Fruit fly (Drosophila melanogaster) whole organism, wandering third instar larva: ENCODE results near the gene CG44437.

Experiments
- Abd-B ChIP-seq: fragments of >200 bp; optimal IDR thresholded peaks from 2 replicates; lab custom pipeline; 2017; ENCODE audit warnings: missing biosample characterization, missing genetic modification characterization
- CG32264 ChIP-seq: fragments of 200-800 bp; sonication (Bioruptor generic); optimal IDR thresholded peaks from 2 replicates; lab custom pipeline; 2016; ENCODE audit warnings: missing biosample characterization, missing genetic modification characterization
- CG9705 ChIP-seq: fragments of 200-800 bp; sonication (Bioruptor generic); optimal IDR thresholded peaks from 2 replicates; lab custom pipeline; 2018; ENCODE audit warnings: missing biosample characterization, mild to moderate bottlenecking, missing genetic modification characterization
- CrebA ChIP-seq: fragments of 200-800 bp; sonication (Bioruptor generic); optimal IDR thresholded peaks from 2 replicates; lab custom pipeline; 2016; ENCODE audit warnings: missing biosample characterization, mild to moderate bottlenecking, missing genetic modification characterization, borderline replicate concordance
- Dfd ChIP-seq: fragments of >200 bp; optimal IDR thresholded peaks from 2 replicates; lab custom pipeline; 2017; ENCODE audit warnings: missing biosample characterization, missing genetic modification characterization
- Dif ChIP-seq: fragments of 200-275, 200-300 bp; sonication (Bioruptor generic); optimal IDR thresholded peaks from 2 replicates; lab custom pipeline; 2018; ENCODE audit warnings: missing biosample characterization, missing genetic modification characterization; ENCODE audit not compliant: partially characterized antibody
- GATAd ChIP-seq: sonication (Bioruptor generic); optimal IDR thresholded peaks from 2 replicates; lab custom pipeline; 2016; ENCODE audit warnings: missing biosample characterization, missing genetic modification characterization
- HLH106 ChIP-seq: fragments of 200-800 bp; optimal IDR thresholded peaks from 3 replicates; lab custom pipeline; 2019; ENCODE audit warnings: missing biosample characterization, mild to moderate bottlenecking, missing genetic modification characterization, moderate library complexity
- Hnf4 ChIP-seq: fragments of 200-800 bp; sonication (Bioruptor generic); optimal IDR thresholded peaks from 2 replicates; lab custom pipeline; 2016; ENCODE audit warnings: missing biosample characterization, mild to moderate bottlenecking, missing genetic modification characterization
- Hr78 ChIP-seq: fragments of >200 bp; optimal IDR thresholded peaks from 2 replicates; lab custom pipeline; 2017; ENCODE audit warnings: missing biosample characterization, missing genetic modification characterization
- Jra ChIP-seq: sonication (Bioruptor generic); optimal IDR thresholded peaks from 2 replicates; lab custom pipeline; 2016; ENCODE audit warnings: missing biosample characterization, missing genetic modification characterization
- Mio ChIP-seq: sonication (Bioruptor generic); optimal IDR thresholded peaks from 2 replicates; lab custom pipeline; 2016; ENCODE audit warnings: missing biosample characterization, missing genetic modification characterization
- Myc ChIP-seq: fragments of >200 bp; optimal IDR thresholded peaks from 2 replicates; lab custom pipeline; 2017
- N ChIP-seq: fragments of >200 bp; optimal IDR thresholded peaks from 2 replicates; lab custom pipeline; 2018; ENCODE audit warnings: missing biosample characterization, missing external identifiers, missing genetic modification characterization
- OdsH ChIP-seq: fragments of 200-800 bp; sonication (Bioruptor generic); optimal IDR thresholded peaks from 2 replicates; lab custom pipeline; 2016; ENCODE audit warnings: missing biosample characterization, mild to moderate bottlenecking, missing genetic modification characterization
- Rel ChIP-seq, 2 experiments: fragments of 200-800 bp; sonication (Bioruptor generic) in 1 of 2; optimal IDR thresholded peaks; 2 replicates in 1 of 2; 3 replicates in 1 of 2; lab custom pipeline; 2016 to 2019; ENCODE audit warnings: mild to moderate bottlenecking in 2 of 2, missing biosample characterization in 2 of 2, missing genetic modification characterization in 2 of 2, moderate library complexity in 1 of 2
- Sp1 ChIP-seq: fragments of 200-800 bp; sonication (Bioruptor generic); optimal IDR thresholded peaks from 3 replicates; lab custom pipeline; 2019; ENCODE audit warnings: missing biosample characterization, mild to moderate bottlenecking, missing genetic modification characterization, moderate library complexity
- Vsx2 ChIP-seq: fragments of 200-300, 225-300 bp; sonication (Bioruptor generic); optimal IDR thresholded peaks from 2 replicates; lab custom pipeline; 2018; ENCODE audit warnings: missing biosample characterization, missing genetic modification characterization; ENCODE audit not compliant: partially characterized antibody
- br ChIP-seq: fragments of 200-800 bp; sonication (Bioruptor generic); optimal IDR thresholded peaks from 2 replicates; lab custom pipeline; 2016; ENCODE audit warnings: missing biosample characterization, missing genetic modification characterization
- brk ChIP-seq: fragments of 200-800 bp; sonication (Bioruptor generic); optimal IDR thresholded peaks from 2 replicates; lab custom pipeline; 2016; ENCODE audit warnings: missing biosample characterization, mild to moderate bottlenecking, missing genetic modification characterization
- dl ChIP-seq, 2 experiments: fragments of 175-275, 200-275 bp in 1 of 2; fragments of 200-275 bp in 1 of 2; sonication (Bioruptor generic); optimal IDR thresholded peaks; lab custom pipeline; 2018; ENCODE audit warnings: mild to moderate bottlenecking in 2 of 2, missing biosample characterization in 2 of 2, missing genetic modification characterization in 2 of 2, moderate library complexity in 2 of 2; ENCODE audit not compliant: partially characterized antibody in 2 of 2, insufficient read depth in 1 of 2
- dmrt93B ChIP-seq: fragments of 200-800 bp; sonication (Bioruptor generic); optimal IDR thresholded peaks from 2 replicates; lab custom pipeline; 2018; ENCODE audit warnings: missing biosample characterization, mild to moderate bottlenecking, missing genetic modification characterization
- ey ChIP-seq: fragments of 200-800 bp; sonication (Bioruptor generic); optimal IDR thresholded peaks from 2 replicates; lab custom pipeline; 2016; ENCODE audit warnings: missing biosample characterization, missing genetic modification characterization
- foxo ChIP-seq, 2 experiments: fragments of 200-800 bp; sonication (Bioruptor generic); optimal IDR thresholded peaks; 2 replicates in 1 of 2; 3 replicates in 1 of 2; lab custom pipeline; 2016 to 2017; ENCODE audit warnings: missing biosample characterization in 2 of 2, missing genetic modification characterization in 2 of 2
- fru ChIP-seq: fragments of 200-800 bp; sonication (Bioruptor generic); optimal IDR thresholded peaks from 3 replicates; lab custom pipeline; 2016; ENCODE audit warnings: missing biosample characterization, mild to moderate bottlenecking, missing genetic modification characterization
- h ChIP-seq: fragments of 200-800 bp; sonication (Bioruptor generic); optimal IDR thresholded peaks from 3 replicates; lab custom pipeline; 2016; ENCODE audit warnings: missing biosample characterization, mild to moderate bottlenecking, missing genetic modification characterization
- jim ChIP-seq: fragments of 175-275, 200-325 bp; sonication (Bioruptor generic); optimal IDR thresholded peaks from 2 replicates; lab custom pipeline; 2016; ENCODE audit warnings: missing biosample characterization, mild to moderate bottlenecking, missing genetic modification characterization
- lola ChIP-seq: fragments of >200 bp; optimal IDR thresholded peaks from 2 replicates; lab custom pipeline; 2017; ENCODE audit warnings: missing biosample characterization, missing genetic modification characterization
- pan ChIP-seq: fragments of >200 bp; optimal IDR thresholded peaks from 2 replicates; lab custom pipeline; 2017
- psq ChIP-seq: fragments of 200-800 bp; sonication (Bioruptor generic); optimal IDR thresholded peaks from 3 replicates; lab custom pipeline; 2017; ENCODE audit warnings: missing biosample characterization, mild to moderate bottlenecking, missing genetic modification characterization, moderate library complexity
- rgr ChIP-seq: fragments of 200-800 bp; sonication (Bioruptor generic); optimal IDR thresholded peaks from 3 replicates; lab custom pipeline; 2016; ENCODE audit warnings: missing biosample characterization, mild to moderate bottlenecking, missing genetic modification characterization
- sage ChIP-seq: fragments of 200-800 bp; sonication (Bioruptor generic); optimal IDR thresholded peaks from 2 replicates; lab custom pipeline; 2016; ENCODE audit warnings: missing biosample characterization, mild to moderate bottlenecking, missing genetic modification characterization
- sv ChIP-seq: fragments of 200-800 bp; sonication (Bioruptor generic); optimal IDR thresholded peaks from 3 replicates; lab custom pipeline; 2016; ENCODE audit warnings: missing biosample characterization, missing genetic modification characterization
- tai ChIP-seq: sonication (Bioruptor generic); optimal IDR thresholded peaks from 2 replicates; lab custom pipeline; 2016; ENCODE audit warnings: missing biosample characterization, missing genetic modification characterization
- usp ChIP-seq: fragments of >200 bp; optimal IDR thresholded peaks from 2 replicates; lab custom pipeline; 2017; ENCODE audit warnings: missing biosample characterization, missing genetic modification characterization
- woc ChIP-seq: sonication (Bioruptor generic); optimal IDR thresholded peaks from 2 replicates; lab custom pipeline; 2016; ENCODE audit warnings: missing biosample characterization, mild to moderate bottlenecking, missing genetic modification characterization

Gene CG44437

DNA sequence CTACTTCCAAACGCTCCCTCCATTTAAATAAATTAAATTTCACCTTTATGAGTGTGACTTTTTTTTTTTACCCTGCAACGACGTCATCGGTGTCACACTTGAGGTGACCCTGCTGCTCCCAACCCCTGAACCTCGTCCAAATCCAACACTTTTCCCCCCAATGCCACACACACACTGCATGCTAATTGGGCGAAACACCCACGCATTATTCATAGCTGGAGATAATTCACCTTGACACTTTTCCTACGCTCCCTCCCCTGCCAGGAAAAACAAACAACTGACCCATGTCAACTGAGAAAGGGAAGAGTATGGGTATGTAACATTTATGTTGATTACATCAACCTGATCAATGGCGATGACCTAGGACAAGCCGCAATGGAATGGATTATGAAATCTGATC is 17.2 kb upstream of the CG44437 start:
- TF ChIP-seq sage (GFP tag; lab: Kevin White, UChicago) (no peak), CG9705 (no peak), usp (no peak), sv (GFP tag; lab: Kevin White, UChicago) (no peak), N (GFP tag; lab: Kevin White, UChicago) (no peak)

DNA sequence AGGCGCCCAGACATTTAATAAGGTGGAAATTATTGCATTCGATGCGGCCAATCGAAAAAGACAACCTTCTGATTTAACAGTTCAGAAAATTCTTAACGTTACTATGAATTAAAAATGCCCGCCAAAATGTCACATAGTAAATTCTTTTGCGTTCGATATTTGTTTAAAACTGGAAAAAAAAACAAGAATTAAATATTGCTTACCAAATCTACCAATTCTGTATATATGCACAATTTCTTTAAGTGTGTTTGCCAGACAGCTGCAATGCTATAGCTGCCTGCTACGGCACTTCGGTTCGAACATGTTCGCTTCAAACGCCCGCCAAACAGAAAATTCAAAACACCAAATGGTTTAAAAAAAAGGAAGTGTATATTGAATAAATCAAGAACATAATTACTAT is 12.0 kb upstream of the CG44437 start:
- TF ChIP-seq lola = no peak
- TF ChIP-seq woc (GFP tag; lab: Kevin White, UChicago) = peak; percentile 24
- peak; percentile 43 for TF ChIP-seq h (GFP tag; lab: Kevin White, UChicago)
- peak; percentile 88 for TF ChIP-seq Dif (GFP tag; lab: Kevin White, UChicago)
- TF ChIP-seq rgr (GFP tag; lab: Kevin White, UChicago) = peak; percentile 53
- peak; percentile 53 for TF ChIP-seq ey (GFP tag; lab: Kevin White, UChicago)
- no peak for TF ChIP-seq Mio (GFP tag; lab: Kevin White, UChicago)
- no peak for TF ChIP-seq Vsx2 (GFP tag; lab: Kevin White, UChicago)
- peak; percentile 24 for TF ChIP-seq HLH106
- no peak for TF ChIP-seq CrebA (GFP tag; lab: Kevin White, UChicago)
- no peak for TF ChIP-seq N (GFP tag; lab: Kevin White, UChicago)
- peak; percentile 46 for TF ChIP-seq Hnf4 (GFP tag; lab: Kevin White, UChicago)
- TF ChIP-seq Rel (GFP tag; optimal IDR thresholded peaks at IDR 0.05; lab: Kevin White, UChicago) = no peak
- TF ChIP-seq Rel (tag; optimal IDR thresholded peaks at IDR 0.05; lab: Kevin White, UChicago) = no peak
- no peak for TF ChIP-seq sage (GFP tag; lab: Kevin White, UChicago)
- peak; percentile 25 for TF ChIP-seq sv (GFP tag; lab: Kevin White, UChicago)
- peak in 1 of 2 experiments; percentile 62 for TF ChIP-seq foxo (GFP tag; optimal IDR thresholded peaks at IDR 0.05; lab: Kevin White, UChicago)
- peak; percentile 32 for TF ChIP-seq OdsH (GFP tag; lab: Kevin White, UChicago)
- peak; percentile 4 for TF ChIP-seq psq
- no peak for TF ChIP-seq brk (GFP tag; lab: Kevin White, UChicago)
- TF ChIP-seq dl (GFP tag; optimal IDR thresholded peaks at IDR 0.05; lab: Kevin White, UChicago; ENCODE audit: insufficient read depth in 1 of 2, partially characterized antibody in 2 of 2) = peak in 1 of 2 experiments; percentile 37
- no peak for TF ChIP-seq pan (lab: Kevin White, UChicago)
- TF ChIP-seq Myc = no peak
- TF ChIP-seq fru (GFP tag; lab: Kevin White, UChicago) = peak; percentile 65
- TF ChIP-seq Jra (GFP tag; lab: Kevin White, UChicago) = no peak
- peak; percentile 19 for TF ChIP-seq Sp1

DNA sequence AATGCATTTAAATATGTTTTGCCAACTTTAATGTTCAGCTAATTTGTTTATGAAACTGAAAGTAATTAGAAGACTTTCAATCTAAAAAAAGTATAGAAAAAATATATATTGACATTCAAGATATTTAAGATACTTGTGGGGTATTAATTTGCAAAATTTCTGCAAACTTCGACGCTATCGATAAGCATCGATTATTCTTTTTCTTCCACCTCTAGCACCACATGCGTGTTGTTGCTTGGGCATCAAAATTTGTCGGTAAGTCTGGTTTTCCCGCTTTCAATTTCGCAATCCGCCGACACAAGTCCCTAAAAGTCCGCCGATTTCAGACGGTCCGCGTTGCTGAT is 10.0 kb upstream of the CG44437 start, which contains the start of gene REG:
Gene REG (plus strand): TSS at position 188 of the 344 bp plus-strand sequence.
- TF ChIP-seq N (GFP tag; lab: Kevin White, UChicago) (no peak), Jra (GFP tag; lab: Kevin White, UChicago) (no peak), dmrt93B (GFP tag; lab: Kevin White, UChicago) (no peak), foxo (GFP tag; optimal IDR thresholded peaks at IDR 0.05; lab: Kevin White, UChicago) (no peak)

DNA sequence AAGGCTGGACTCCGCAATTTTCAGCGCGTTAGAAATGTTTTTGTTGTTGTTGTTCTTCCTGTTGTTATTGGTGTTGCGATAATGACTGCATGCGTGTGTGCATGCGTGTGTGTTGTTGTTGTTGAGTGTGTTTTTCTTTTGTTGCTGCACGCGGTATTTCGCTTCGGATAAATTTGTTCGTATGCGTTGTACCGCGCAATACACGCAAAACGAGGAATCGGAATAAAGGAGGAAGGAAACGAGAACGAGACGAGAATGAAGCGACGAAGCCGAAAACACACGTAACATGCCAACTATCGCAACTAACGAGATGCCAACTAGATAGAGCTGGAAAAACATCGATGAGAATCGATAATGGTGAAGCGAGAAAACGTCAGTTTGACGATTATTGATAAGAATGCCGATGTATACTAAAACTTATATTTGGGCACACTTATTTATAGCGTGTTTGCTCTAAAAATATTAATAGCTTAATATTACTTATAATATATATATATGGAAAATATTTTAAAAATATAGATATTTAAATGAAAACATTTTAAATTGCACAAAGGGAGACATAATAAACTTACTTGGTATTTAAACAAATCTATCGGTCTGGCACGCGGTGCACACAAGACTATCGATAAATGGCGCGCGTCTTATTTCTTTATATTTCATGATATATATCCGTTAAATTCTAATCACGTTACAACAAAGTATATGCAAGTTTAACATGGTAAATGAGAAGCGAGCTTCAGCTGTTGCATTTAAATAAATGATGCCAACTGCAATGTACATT is 9.5 kb upstream of the CG44437 start, which contains the start of gene sno:
Gene sno (minus strand): TSS at position 318 of the 781 bp plus-strand sequence.
- TF ChIP-seq brk (GFP tag; lab: Kevin White, UChicago) (peak; percentile 24), lola (no peak), psq (peak; percentile 7), tai (no peak), fru (GFP tag; lab: Kevin White, UChicago) (no peak), N (GFP tag; lab: Kevin White, UChicago) (no peak), Mio (GFP tag; lab: Kevin White, UChicago) (no peak), Hr78 (GFP tag; lab: Kevin White, UChicago) (no peak), CG32264 (GFP tag; lab: Kevin White, UChicago) (no peak), br (GFP tag; lab: Kevin White, UChicago) (no peak), woc (GFP tag; lab: Kevin White, UChicago) (no peak), Abd-B (no peak), OdsH (GFP tag; lab: Kevin White, UChicago) (no peak), jim (GFP tag; lab: Kevin White, UChicago) (no peak), Dfd (GFP tag; lab: Kevin White, UChicago) (no peak), dmrt93B (GFP tag; lab: Kevin White, UChicago) (no peak), GATAd (GFP tag; lab: Kevin White, UChicago) (no peak), Rel (GFP tag; optimal IDR thresholded peaks at IDR 0.05; lab: Kevin White, UChicago) (no peak), Rel (tag; optimal IDR thresholded peaks at IDR 0.05; lab: Kevin White, UChicago) (no peak), dl (GFP tag; optimal IDR thresholded peaks at IDR 0.05; lab: Kevin White, UChicago; ENCODE audit: insufficient read depth in 1 of 2, partially characterized antibody in 2 of 2) (no peak), ey (GFP tag; lab: Kevin White, UChicago) (no peak), Dif (GFP tag; lab: Kevin White, UChicago) (no peak), Myc (peak; percentile 60), CG9705 (no peak), Vsx2 (GFP tag; lab: Kevin White, UChicago) (no peak), sv (GFP tag; lab: Kevin White, UChicago) (no peak), Hnf4 (GFP tag; lab: Kevin White, UChicago) (no peak)
